Fruit fly (Drosophila melanogaster) whole organism, embryonic: ENCODE results near the gene CG43339.

Source experiments
- ATbp ChIP-seq: fragments of 200-800 bp; sonication (Bioruptor generic); optimal IDR thresholded peaks from 2 replicates; lab custom pipeline; 2017; ENCODE audit warnings: missing biosample characterization, mild to moderate bottlenecking, missing genetic modification characterization, missing genetic modification reagents
- B-H1 ChIP-seq: fragments of 200-800 bp; sonication (Bioruptor generic); IDR thresholded peaks from 3 replicates; pipeline ENCODE4 v1.3.6; 2022; ENCODE audit warnings: missing biosample characterization, missing genetic modification characterization
- BtbVII ChIP-seq: fragments of 200-800 bp; sonication (Bioruptor generic); optimal IDR thresholded peaks from 3 replicates; lab custom pipeline; 2017; ENCODE audit warnings: missing biosample characterization, mild to moderate bottlenecking, missing genetic modification characterization
- C15 ChIP-seq: fragments of 200-800 bp; sonication (Bioruptor generic); IDR thresholded peaks from 3 replicates; pipeline ENCODE4 v1.3.6; 2022; ENCODE audit warnings: missing biosample characterization, missing genetic modification characterization
- CG10366 ChIP-seq: fragments of 200-800 bp; sonication (Bioruptor generic); IDR thresholded peaks from 2 replicates; pipeline ENCODE4 v1.3.6; 2022; ENCODE audit warnings: missing biosample characterization, missing genetic modification characterization
- CG11504 ChIP-seq: fragments of 200-800 bp; sonication (Bioruptor generic); optimal IDR thresholded peaks from 3 replicates; lab custom pipeline; 2019; ENCODE audit warnings: missing biosample characterization, mild to moderate bottlenecking, missing genetic modification characterization, moderate library complexity
- CG13775 ChIP-seq: fragments of 200-800 bp; sonication (Bioruptor generic); optimal IDR thresholded peaks from 3 replicates; lab custom pipeline; 2017; ENCODE audit warnings: missing biosample characterization, mild to moderate bottlenecking, missing genetic modification characterization
- CG15269 ChIP-seq: fragments of 200-800 bp; sonication (Bioruptor generic); optimal IDR thresholded peaks from 2 replicates; lab custom pipeline; 2018; ENCODE audit warnings: missing biosample characterization, mild to moderate bottlenecking, missing genetic modification characterization, moderate library complexity
- CG1529 ChIP-seq: fragments of 200-800 bp; sonication (Bioruptor generic); optimal IDR thresholded peaks from 3 replicates; lab custom pipeline; 2018; ENCODE audit warnings: missing biosample characterization, missing genetic modification characterization
- CG1602 ChIP-seq: fragments of 200-800 bp; sonication (Bioruptor generic); optimal IDR thresholded peaks from 3 replicates; lab custom pipeline; 2016; ENCODE audit warnings: missing biosample characterization, missing genetic modification characterization
- CG17328 ChIP-seq: fragments of 200-800 bp; sonication (Bioruptor generic); IDR thresholded peaks from 2 replicates; pipeline ENCODE4 v1.3.6; 2022; ENCODE audit warnings: missing biosample characterization, missing genetic modification characterization
- CG18599 ChIP-seq: fragments of 200-800 bp; sonication (Bioruptor generic); optimal IDR thresholded peaks from 3 replicates; lab custom pipeline; 2017; ENCODE audit warnings: missing biosample characterization, missing genetic modification characterization, mild to moderate bottlenecking, moderate library complexity, missing genetic modification reagents
- CG30020 ChIP-seq: fragments of 200-800 bp; optimal IDR thresholded peaks from 2 replicates; lab custom pipeline; 2019; ENCODE audit warnings: missing biosample characterization, mild to moderate bottlenecking, missing genetic modification characterization, moderate library complexity
- CG33557 ChIP-seq: fragments of 200-800 bp; sonication (Bioruptor generic); optimal IDR thresholded peaks from 2 replicates; lab custom pipeline; 2019; ENCODE audit warnings: missing biosample characterization, mild to moderate bottlenecking, missing genetic modification characterization, moderate library complexity
- CG3838 ChIP-seq: fragments of 200-800 bp; sonication (Bioruptor generic); optimal IDR thresholded peaks from 3 replicates; lab custom pipeline; 2016; ENCODE audit warnings: missing biosample characterization, missing genetic modification characterization
- CG5180 ChIP-seq: fragments of 200-800 bp; sonication (Bioruptor generic); optimal IDR thresholded peaks from 3 replicates; lab custom pipeline; 2017; ENCODE audit warnings: missing biosample characterization, missing genetic modification characterization, mild to moderate bottlenecking, moderate library complexity, missing genetic modification reagents
- CG6791 ChIP-seq: fragments of 200-800 bp; sonication (Bioruptor generic); IDR thresholded peaks from 3 replicates; pipeline ENCODE4 v1.3.6; 2022; ENCODE audit warnings: missing biosample characterization, missing genetic modification characterization; ENCODE audit not compliant: partially characterized antibody
- Ets65A ChIP-seq: fragments of 200-800 bp; sonication (Bioruptor generic); peaks from one replicate; lab custom pipeline; 2016; ENCODE audit warnings: missing biosample characterization, missing genetic modification characterization
- H15 ChIP-seq: fragments of 200-800 bp; sonication (Bioruptor generic); IDR thresholded peaks from 3 replicates; pipeline ENCODE4 v1.3.6; 2022; ENCODE audit warnings: missing biosample characterization, missing genetic modification characterization
- Lpt ChIP-seq: fragments of >200 bp; optimal IDR thresholded peaks from 2 replicates; lab custom pipeline; 2018; ENCODE audit warnings: missing biosample characterization, missing genetic modification characterization
- Med ChIP-seq: fragments of 200-800 bp; sonication (Bioruptor generic); peaks from one replicate; lab custom pipeline; 2016; ENCODE audit warnings: missing biosample characterization, missing genetic modification characterization, mild to moderate bottlenecking, inconsistent platforms, moderate library complexity
- Mrtf ChIP-seq: fragments of 200-800 bp; sonication (Bioruptor generic); IDR thresholded peaks from 3 replicates; pipeline ENCODE4 v1.3.6; 2022; ENCODE audit warnings: missing biosample characterization, missing genetic modification characterization
- Nf-YC ChIP-seq: fragments of 200-800 bp; optimal IDR thresholded peaks from 3 replicates; lab custom pipeline; 2019; ENCODE audit warnings: missing biosample characterization, mild to moderate bottlenecking, missing genetic modification characterization, moderate library complexity
- Ptx1 ChIP-seq: fragments of 200-800 bp; sonication (Bioruptor generic); IDR thresholded peaks from 2 replicates; pipeline ENCODE4 v1.3.6; 2022; ENCODE audit warnings: missing biosample characterization, missing genetic modification characterization
- Scr ChIP-seq: fragments of 200-800 bp; sonication (Bioruptor generic); IDR thresholded peaks from 2 replicates; pipeline ENCODE4 v1.3.6; 2022; ENCODE audit warnings: missing biosample characterization, missing genetic modification characterization; ENCODE audit not compliant: partially characterized antibody
- Sox102F ChIP-seq: fragments of 200-800 bp; sonication (Bioruptor generic); optimal IDR thresholded peaks from 2 replicates; lab custom pipeline; 2018; ENCODE audit warnings: missing biosample characterization, mild to moderate bottlenecking, missing genetic modification characterization, moderate library complexity
- Sry-δ ChIP-seq: fragments of 200-800 bp; sonication (Bioruptor generic); optimal IDR thresholded peaks from 2 replicates; lab custom pipeline; 2016; ENCODE audit warnings: missing biosample characterization, missing genetic modification characterization
- ac ChIP-seq: fragments of 200-800 bp; sonication (Bioruptor generic); optimal IDR thresholded peaks from 3 replicates; lab custom pipeline; 2017; ENCODE audit warnings: missing biosample characterization, mild to moderate bottlenecking, missing genetic modification characterization
- bowl ChIP-seq: fragments of 200-800 bp; sonication (Bioruptor generic); IDR thresholded peaks from 2 replicates; pipeline ENCODE4 v1.3.6; 2022; ENCODE audit warnings: missing biosample characterization, missing genetic modification characterization
- corto ChIP-seq: fragments of 200-800 bp; sonication (Bioruptor generic); optimal IDR thresholded peaks from 2 replicates; lab custom pipeline; 2016; ENCODE audit warnings: missing biosample characterization, mild to moderate bottlenecking, missing genetic modification characterization, moderate library complexity
- dati ChIP-seq: fragments of 200-800 bp; sonication (Bioruptor generic); IDR thresholded peaks from 2 replicates; pipeline ENCODE4 v1.3.6; 2022; ENCODE audit warnings: missing biosample characterization, missing genetic modification characterization
- dimm ChIP-seq: fragments of 200-800 bp; sonication (Bioruptor generic); IDR thresholded peaks from 2 replicates; pipeline ENCODE4 v1.3.6; 2022; ENCODE audit warnings: missing biosample characterization, missing genetic modification characterization
- eyg ChIP-seq: fragments of 200-800 bp; sonication (Bioruptor generic); optimal IDR thresholded peaks from 3 replicates; lab custom pipeline; 2016; ENCODE audit warnings: missing biosample characterization, missing genetic modification characterization
- gcm2 ChIP-seq: fragments of 200-800 bp; sonication (Bioruptor generic); optimal IDR thresholded peaks from 2 replicates; lab custom pipeline; 2016; ENCODE audit warnings: missing biosample characterization, missing genetic modification characterization
- gsb-n ChIP-seq: fragments of 200-800 bp; sonication (Bioruptor generic); optimal IDR thresholded peaks from 3 replicates; lab custom pipeline; 2018; ENCODE audit warnings: missing biosample characterization, mild to moderate bottlenecking, missing genetic modification characterization
- knrl ChIP-seq: fragments of 200-800 bp; sonication (Bioruptor generic); IDR thresholded peaks from 3 replicates; pipeline ENCODE4 v1.3.6; 2022; ENCODE audit warnings: missing biosample characterization, missing genetic modification characterization; ENCODE audit not compliant: partially characterized antibody
- lilli ChIP-seq: fragments of 200-800 bp; sonication (Bioruptor generic); optimal IDR thresholded peaks from 3 replicates; lab custom pipeline; 2016; ENCODE audit warnings: missing biosample characterization, missing genetic modification characterization
- lmd ChIP-seq: fragments of 200-800 bp; sonication (Bioruptor generic); IDR thresholded peaks from 2 replicates; pipeline ENCODE4 v1.3.6; 2022; ENCODE audit warnings: missing biosample characterization, missing genetic modification characterization
- pum ChIP-seq: fragments of 200-800 bp; sonication (Bioruptor generic); optimal IDR thresholded peaks from 2 replicates; lab custom pipeline; 2016; ENCODE audit warnings: missing biosample characterization, missing genetic modification characterization
- salm ChIP-seq: fragments of 200-800 bp; sonication (Bioruptor generic); optimal IDR thresholded peaks from 2 replicates; lab custom pipeline; 2018; ENCODE audit warnings: missing biosample characterization, mild to moderate bottlenecking, missing genetic modification characterization
- schlank ChIP-seq: fragments of 200-800 bp; sonication (Bioruptor generic); optimal IDR thresholded peaks from 2 replicates; lab custom pipeline; 2018; ENCODE audit warnings: missing biosample characterization, mild to moderate bottlenecking, missing genetic modification characterization
- sens ChIP-seq: fragments of 200-800 bp; sonication (Bioruptor generic); peaks from one replicate; lab custom pipeline; 2016; ENCODE audit warnings: missing biosample characterization, missing genetic modification characterization
- slp2 ChIP-seq: fragments of 200-800 bp; sonication (Bioruptor generic); optimal IDR thresholded peaks from 2 replicates; lab custom pipeline; 2016; ENCODE audit warnings: missing biosample characterization, missing genetic modification characterization
- so ChIP-seq: fragments of 200-800 bp; sonication (Bioruptor generic); IDR thresholded peaks from 3 replicates; pipeline ENCODE4 v1.3.6; 2022; ENCODE audit warnings: missing biosample characterization, missing genetic modification characterization
- ssp ChIP-seq: fragments of 200-800 bp; sonication (Bioruptor generic); IDR thresholded peaks from 2 replicates; pipeline ENCODE4 v1.3.6; 2022; ENCODE audit warnings: missing biosample characterization, missing genetic modification characterization
- tll ChIP-seq, 2 experiments: fragments of 200-800 bp in 1 of 2; fragments of >200 bp in 1 of 2; sonication (Bioruptor generic) in 1 of 2; optimal IDR thresholded peaks; 2 replicates each; lab custom pipeline; 2017 to 2019; ENCODE audit warnings: missing biosample characterization in 2 of 2, missing genetic modification characterization in 2 of 2, mild to moderate bottlenecking in 1 of 2, moderate library complexity in 1 of 2
- ttk ChIP-seq: fragments of 200-800 bp; sonication (Bioruptor generic); IDR thresholded peaks from 2 replicates; pipeline ENCODE4 v2.1.2; 2022; ENCODE audit warnings: missing biosample characterization, missing genetic modification characterization
- usp ChIP-seq: fragments of >200 bp; optimal IDR thresholded peaks from 2 replicates; lab custom pipeline; 2017; ENCODE audit warnings: missing biosample characterization, missing genetic modification characterization
- wek ChIP-seq: fragments of 200-800 bp; sonication (Bioruptor generic); optimal IDR thresholded peaks from 3 replicates; lab custom pipeline; 2018; ENCODE audit warnings: missing biosample characterization, mild to moderate bottlenecking, missing genetic modification characterization, moderate library complexity

The CG43339 gene

dm6 chr2L:18676948-18677820 is 4.1 kb upstream of the CG43339 start, which contains the start of the genes Mst36Fa and CG31751 (continued):
- TF ChIP-seq CG1602 (GFP tag; lab: Kevin White, UChicago) = peak; percentile 29
- TF ChIP-seq ssp = 0 out of 2 replicates have a peak, but pooled peaks have one; percentile 29
- TF ChIP-seq CG18599 (GFP tag; lab: Kevin White, UChicago) = peak; percentile 91
- TF ChIP-seq usp (GFP tag; lab: Kevin White, UChicago) = no peak
- peak; percentile 88 for TF ChIP-seq wek (GFP tag; lab: Kevin White, UChicago)
- TF ChIP-seq CG1529 (GFP tag; lab: Kevin White, UChicago) = peak; percentile 82
- peak; percentile 28; the same call in 1 of the 2 replicates for TF ChIP-seq CG10366 (GFP tag; lab: Robert Waterston, UW)
- TF ChIP-seq CG15269 = peak; percentile 81
- TF ChIP-seq Sry-δ (GFP tag; lab: Kevin White, UChicago) = peak; percentile 29
- no peak for TF ChIP-seq CG6791 (GFP tag; lab: Robert Waterston, UW)
- peak; percentile 73 for TF ChIP-seq salm
- no peak for TF ChIP-seq Nf-YC (tag; lab: Kevin White, UChicago)
- TF ChIP-seq dimm (GFP tag; lab: Robert Waterston, UW) = no peak
- TF ChIP-seq BtbVII = peak; percentile 88
- peak; percentile 36 for TF ChIP-seq CG33557
- no peak for TF ChIP-seq slp2 (GFP tag; lab: Kevin White, UChicago)
- no peak for TF ChIP-seq Lpt
- TF ChIP-seq so (GFP tag; lab: Robert Waterston, UW) = peak; percentile 71; the same call in 1 of the 3 replicates
- 0 out of 2 replicates have a peak, but pooled peaks have one; percentile 32 for TF ChIP-seq CG17328 (GFP tag; lab: Robert Waterston, UW)
- TF ChIP-seq gsb-n (tag; lab: Kevin White, UChicago) = no peak
- TF ChIP-seq tll (GFP tag; optimal IDR thresholded peaks at IDR 0.05; lab: Kevin White, UChicago) = no peak
- no peak for TF ChIP-seq corto (GFP tag; lab: Kevin White, UChicago)
- TF ChIP-seq lmd (GFP tag; lab: Robert Waterston, UW) = peak; percentile 39; the same call in 1 of the 2 replicates
- peak; percentile 29; the same call in 1 of the 3 replicates for TF ChIP-seq Mrtf (GFP tag; lab: Robert Waterston, UW)
- peak; percentile 39; the same call in 2 of the 3 replicates for TF ChIP-seq H15 (GFP tag; lab: Robert Waterston, UW)
- TF ChIP-seq dati (GFP tag; lab: Robert Waterston, UW) = no peak
- peak; percentile 88 for TF ChIP-seq schlank (tag; lab: Kevin White, UChicago)
- TF ChIP-seq B-H1 (GFP tag; lab: Robert Waterston, UW) = peak; percentile 52; the same call in 1 of the 3 replicates
- TF ChIP-seq CG3838 (GFP tag; lab: Kevin White, UChicago) = peak; percentile 75
- TF ChIP-seq CG30020 (tag; lab: Kevin White, UChicago) = peak; percentile 8
- TF ChIP-seq C15 (GFP tag; lab: Robert Waterston, UW) = no peak
- TF ChIP-seq ac (GFP tag; lab: Kevin White, UChicago) = no peak
- no peak for TF ChIP-seq ttk
- TF ChIP-seq pum (GFP tag; lab: Kevin White, UChicago) = peak; percentile 54
- peak; percentile 29 for TF ChIP-seq lilli (GFP tag; lab: Kevin White, UChicago)
- TF ChIP-seq Sox102F (GFP tag; lab: Kevin White, UChicago) = peak; percentile 67
- peak; percentile 80 for TF ChIP-seq CG5180 (GFP tag; lab: Kevin White, UChicago)
- peak; percentile 43 for TF ChIP-seq CG13775 (GFP tag; lab: Kevin White, UChicago)
- TF ChIP-seq Scr = no peak
- peak; percentile 47 for TF ChIP-seq gcm2 (GFP tag; lab: Kevin White, UChicago)
- no peak for TF ChIP-seq Ets65A (GFP tag; lab: Kevin White, UChicago)
- TF ChIP-seq sens (GFP tag; lab: Kevin White, UChicago) = peak; percentile 96
- no peak for TF ChIP-seq bowl (GFP tag; lab: Robert Waterston, UW)
- peak; percentile 97 for TF ChIP-seq ATbp (GFP tag; lab: Kevin White, UChicago)
- TF ChIP-seq eyg (GFP tag; lab: Kevin White, UChicago) = peak; percentile 81
- TF ChIP-seq Med (GFP tag; lab: Kevin White, UChicago) = peak; percentile 94
- no peak for TF ChIP-seq Ptx1 (GFP tag; lab: Robert Waterston, UW)
- TF ChIP-seq knrl (GFP tag; lab: Robert Waterston, UW) = 0 out of 3 replicates have a peak, but pooled peaks have one; percentile 39
- peak; percentile 67 for TF ChIP-seq CG11504
